Fruit fly (Drosophila melanogaster) whole organism, embryonic: Measurements from ENCODE around the gene Psa.
A peak's percentile ranks its signal among the peaks of the same experiment; 100 is the strongest.

Source experiments
- CG11560 ChIP-seq: fragments of 200-800 bp; sonication (Bioruptor generic); IDR thresholded peaks from 3 replicates; pipeline ENCODE4 v1.3.6; 2022; ENCODE audit warnings: missing biosample characterization, missing genetic modification characterization
- CG12071 ChIP-seq: fragments of 200-800 bp; sonication (Bioruptor generic); optimal IDR thresholded peaks from 3 replicates; lab custom pipeline; 2018; ENCODE audit warnings: missing biosample characterization, mild to moderate bottlenecking, missing genetic modification characterization
- CG12659 ChIP-seq: fragments of 200-800 bp; sonication (Bioruptor generic); optimal IDR thresholded peaks from 3 replicates; lab custom pipeline; 2017; ENCODE audit warnings: mild to moderate bottlenecking, missing biosample characterization, missing genetic modification reagents, missing genetic modification characterization
- CG12769 ChIP-seq: fragments of 200-800 bp; sonication (Bioruptor generic); optimal IDR thresholded peaks from 2 replicates; lab custom pipeline; 2019; ENCODE audit warnings: missing biosample characterization, mild to moderate bottlenecking, missing genetic modification characterization, moderate library complexity
- CG12942 ChIP-seq: fragments of 200-800 bp; sonication (Bioruptor generic); optimal IDR thresholded peaks from 3 replicates; lab custom pipeline; 2016; ENCODE audit warnings: missing biosample characterization, missing genetic modification characterization
- CG15011 ChIP-seq: fragments of 200-800 bp; sonication (Bioruptor generic); optimal IDR thresholded peaks from 3 replicates; lab custom pipeline; 2018; ENCODE audit warnings: missing biosample characterization, mild to moderate bottlenecking, missing genetic modification characterization
- CG15073 ChIP-seq: fragments of 200-800 bp; sonication (Bioruptor generic); optimal IDR thresholded peaks from 2 replicates; lab custom pipeline; 2016; ENCODE audit warnings: missing biosample characterization, missing genetic modification characterization
- CG15696 ChIP-seq: fragments of 200-800 bp; sonication (Bioruptor generic); optimal IDR thresholded peaks from 2 replicates; lab custom pipeline; 2019; ENCODE audit warnings: missing biosample characterization, mild to moderate bottlenecking, missing genetic modification characterization, moderate library complexity
- CG16813 ChIP-seq: fragments of 200-800 bp; sonication (Bioruptor generic); IDR thresholded peaks from 3 replicates; pipeline ENCODE4 v1.3.6; 2022; ENCODE audit warnings: missing biosample characterization, missing genetic modification characterization; ENCODE audit not compliant: partially characterized antibody
- CG1832 ChIP-seq: fragments of 200-800 bp; sonication (Bioruptor generic); optimal IDR thresholded peaks from 2 replicates; lab custom pipeline; 2017; ENCODE audit warnings: missing biosample characterization, mild to moderate bottlenecking, missing genetic modification characterization, inconsistent platforms
- CG18764 ChIP-seq: fragments of 200-800 bp; sonication (Bioruptor generic); optimal IDR thresholded peaks from 3 replicates; lab custom pipeline; 2016; ENCODE audit warnings: missing biosample characterization, missing genetic modification characterization
- CG2116 ChIP-seq: fragments of 200-800 bp; sonication (Bioruptor generic); optimal IDR thresholded peaks from 3 replicates; lab custom pipeline; 2018; ENCODE audit warnings: missing biosample characterization, mild to moderate bottlenecking, missing genetic modification characterization
- CG2199 ChIP-seq: fragments of 200-800 bp; sonication (Bioruptor generic); IDR thresholded peaks from 3 replicates; pipeline ENCODE4 v1.3.6; 2022; ENCODE audit warnings: missing biosample characterization, missing genetic modification characterization
- CG34422 ChIP-seq: fragments of 200-800 bp; sonication (Bioruptor generic); IDR thresholded peaks from 3 replicates; pipeline ENCODE4 v1.3.6; 2022; ENCODE audit warnings: missing biosample characterization, missing genetic modification characterization
- CG6175 ChIP-seq: fragments of 200-800 bp; sonication (Bioruptor generic); IDR thresholded peaks from 3 replicates; pipeline ENCODE4 v1.3.6; 2022; ENCODE audit warnings: missing biosample characterization, missing genetic modification characterization
- CG7745 ChIP-seq: fragments of 200-800 bp; sonication (Bioruptor generic); optimal IDR thresholded peaks from 2 replicates; lab custom pipeline; 2018; ENCODE audit warnings: missing biosample characterization, mild to moderate bottlenecking, missing genetic modification characterization, moderate library complexity
- CG8281 ChIP-seq: fragments of 200-800 bp; sonication (Bioruptor generic); optimal IDR thresholded peaks from 2 replicates; lab custom pipeline; 2018; ENCODE audit warnings: missing biosample characterization, mild to moderate bottlenecking, missing genetic modification characterization, moderate library complexity
- CG8359 ChIP-seq: fragments of 200-800 bp; sonication (Bioruptor generic); optimal IDR thresholded peaks from 2 replicates; lab custom pipeline; 2017; ENCODE audit warnings: missing biosample characterization, mild to moderate bottlenecking, missing genetic modification characterization, borderline replicate concordance
- CG9609 ChIP-seq: fragments of 200-800 bp; sonication (Bioruptor generic); optimal IDR thresholded peaks from 3 replicates; lab custom pipeline; 2016; ENCODE audit warnings: missing biosample characterization, missing genetic modification characterization
- CG9727 ChIP-seq: fragments of 200-800 bp; sonication (Bioruptor generic); optimal IDR thresholded peaks from 3 replicates; lab custom pipeline; 2017; ENCODE audit warnings: missing biosample characterization, mild to moderate bottlenecking, missing genetic modification characterization
- Camta ChIP-seq: fragments of 200-800 bp; sonication (Bioruptor generic); optimal IDR thresholded peaks from 2 replicates; lab custom pipeline; 2016; ENCODE audit warnings: missing biosample characterization, missing genetic modification characterization
- D ChIP-seq, 2 experiments: fragments of 200-800 bp in 1 of 2; fragments of >200 bp in 1 of 2; sonication (Bioruptor generic) in 1 of 2; optimal IDR thresholded peaks; 2 replicates in 1 of 2; 3 replicates in 1 of 2; lab custom pipeline; 2017; ENCODE audit warnings: mild to moderate bottlenecking in 1 of 2, missing biosample characterization in 1 of 2, missing genetic modification characterization in 1 of 2, missing genetic modification reagents in 1 of 2
- D19A ChIP-seq: fragments of 200-800 bp; optimal IDR thresholded peaks from 3 replicates; lab custom pipeline; 2019; ENCODE audit warnings: missing biosample characterization, mild to moderate bottlenecking, missing genetic modification characterization, moderate library complexity
- HLHmδ ChIP-seq: fragments of 200-800 bp; sonication (Bioruptor generic); optimal IDR thresholded peaks from 2 replicates; lab custom pipeline; 2018; ENCODE audit warnings: missing biosample characterization, mild to moderate bottlenecking, missing genetic modification characterization, moderate library complexity
- HmgD ChIP-seq: fragments of 200-800 bp; sonication (Bioruptor generic); optimal IDR thresholded peaks from 3 replicates; lab custom pipeline; 2016; ENCODE audit warnings: missing biosample characterization, missing genetic modification characterization
- HmgZ ChIP-seq: fragments of 200-800 bp; sonication (Bioruptor generic); optimal IDR thresholded peaks from 2 replicates; lab custom pipeline; 2018; ENCODE audit warnings: missing biosample characterization, mild to moderate bottlenecking, missing genetic modification characterization
- Hr39 ChIP-seq: fragments of >200 bp; optimal IDR thresholded peaks from 2 replicates; lab custom pipeline; 2017
- Jarid2 ChIP-seq: fragments of 200-800 bp; sonication (Bioruptor generic); optimal IDR thresholded peaks from 3 replicates; lab custom pipeline; 2017; ENCODE audit warnings: mild to moderate bottlenecking, missing biosample characterization, missing genetic modification reagents, missing genetic modification characterization
- MESR4 ChIP-seq: fragments of 200-800 bp; sonication (Bioruptor generic); optimal IDR thresholded peaks from 2 replicates; lab custom pipeline; 2018; ENCODE audit warnings: missing biosample characterization, mild to moderate bottlenecking, missing genetic modification characterization, moderate library complexity
- Mad ChIP-seq: fragments of 200-800 bp; sonication (Bioruptor generic); optimal IDR thresholded peaks from 2 replicates; lab custom pipeline; 2016; ENCODE audit warnings: missing biosample characterization, missing genetic modification characterization
- Myb ChIP-seq: fragments of 200-800 bp; sonication (Bioruptor generic); optimal IDR thresholded peaks from 2 replicates; lab custom pipeline; 2016; ENCODE audit warnings: missing biosample characterization, missing genetic modification characterization
- Spps ChIP-seq: fragments of 200-800 bp; sonication (Bioruptor generic); optimal IDR thresholded peaks from 2 replicates; lab custom pipeline; 2018; ENCODE audit warnings: missing biosample characterization, mild to moderate bottlenecking, missing genetic modification characterization
- YL-1 ChIP-seq: fragments of 200-800 bp; sonication (Bioruptor generic); optimal IDR thresholded peaks from 3 replicates; lab custom pipeline; 2017; ENCODE audit warnings: missing biosample characterization, mild to moderate bottlenecking, missing genetic modification characterization
- ato ChIP-seq: fragments of 200-800 bp; sonication (Bioruptor generic); IDR thresholded peaks from 2 replicates; pipeline ENCODE4 v1.3.6; 2022; ENCODE audit warnings: missing biosample characterization, missing genetic modification characterization; ENCODE audit not compliant: partially characterized antibody
- cas ChIP-seq: fragments of 200-800 bp; sonication (Bioruptor generic); IDR thresholded peaks from 2 replicates; pipeline ENCODE4 v1.3.6; 2022; ENCODE audit warnings: missing biosample characterization, missing genetic modification characterization
- chm ChIP-seq: fragments of 200-800 bp; sonication (Bioruptor generic); IDR thresholded peaks from 2 replicates; pipeline ENCODE4 v1.3.6; 2022; ENCODE audit warnings: missing biosample characterization, missing genetic modification characterization
- crol ChIP-seq: fragments of 200-800 bp; sonication (Bioruptor generic); IDR thresholded peaks from 2 replicates; pipeline ENCODE4 v1.3.6; 2022; ENCODE audit warnings: missing biosample characterization, missing genetic modification characterization
- gce ChIP-seq: fragments of 200-800 bp; sonication (Bioruptor generic); IDR thresholded peaks from 3 replicates; pipeline ENCODE4 v1.3.6; 2022; ENCODE audit warnings: missing biosample characterization, missing genetic modification characterization
- gcm ChIP-seq: fragments of 200-800 bp; sonication (Bioruptor generic); optimal IDR thresholded peaks from 2 replicates; lab custom pipeline; 2019; ENCODE audit warnings: missing biosample characterization, mild to moderate bottlenecking, missing genetic modification characterization, moderate library complexity
- grn ChIP-seq: fragments of 200-800 bp; sonication (Bioruptor generic); optimal IDR thresholded peaks from 3 replicates; lab custom pipeline; 2017; ENCODE audit warnings: missing biosample characterization, missing genetic modification characterization
- gt ChIP-seq: fragments of 200-800 bp; sonication (Bioruptor generic); IDR thresholded peaks from 2 replicates; pipeline ENCODE4 v1.3.6; 2022; ENCODE audit warnings: missing biosample characterization, missing genetic modification characterization
- hbn ChIP-seq: fragments of 200-800 bp; sonication (Bioruptor generic); IDR thresholded peaks from 2 replicates; pipeline ENCODE4 v1.3.6; 2022; ENCODE audit warnings: missing biosample characterization, missing genetic modification characterization; ENCODE audit not compliant: partially characterized antibody
- maf-S ChIP-seq: fragments of 200-800 bp; sonication (Bioruptor generic); optimal IDR thresholded peaks from 2 replicates; lab custom pipeline; 2016; ENCODE audit warnings: missing biosample characterization, missing genetic modification characterization
- mld ChIP-seq: fragments of 200-800 bp; sonication (Bioruptor generic); IDR thresholded peaks from 3 replicates; pipeline ENCODE4 v1.3.6; 2022; ENCODE audit warnings: missing biosample characterization, missing genetic modification characterization; ENCODE audit not compliant: partially characterized antibody
- nerfin-1 ChIP-seq: fragments of 200-800 bp; sonication (Bioruptor generic); optimal IDR thresholded peaks from 3 replicates; lab custom pipeline; 2019; ENCODE audit warnings: missing biosample characterization, mild to moderate bottlenecking, missing genetic modification characterization, moderate library complexity
- otp ChIP-seq: fragments of 200-800 bp; sonication (Bioruptor generic); IDR thresholded peaks from 3 replicates; pipeline ENCODE4, ENCODE4 v1.3.6; 2022; ENCODE audit warnings: missing biosample characterization, missing genetic modification characterization
- pfk ChIP-seq: fragments of 200-800 bp; sonication (Bioruptor generic); optimal IDR thresholded peaks from 2 replicates; lab custom pipeline; 2018; ENCODE audit warnings: missing biosample characterization, mild to moderate bottlenecking, missing genetic modification characterization, moderate library complexity
- run ChIP-seq: fragments of 200-800 bp; sonication (Bioruptor generic); optimal IDR thresholded peaks from 3 replicates; lab custom pipeline; 2018; ENCODE audit warnings: missing biosample characterization, mild to moderate bottlenecking, missing genetic modification characterization
- sisA ChIP-seq: fragments of 200-800 bp; sonication (Bioruptor generic); IDR thresholded peaks from 2 replicates; pipeline ENCODE4 v1.3.6; 2022; ENCODE audit warnings: missing biosample characterization, missing genetic modification characterization

Gene Psa

DNA sequence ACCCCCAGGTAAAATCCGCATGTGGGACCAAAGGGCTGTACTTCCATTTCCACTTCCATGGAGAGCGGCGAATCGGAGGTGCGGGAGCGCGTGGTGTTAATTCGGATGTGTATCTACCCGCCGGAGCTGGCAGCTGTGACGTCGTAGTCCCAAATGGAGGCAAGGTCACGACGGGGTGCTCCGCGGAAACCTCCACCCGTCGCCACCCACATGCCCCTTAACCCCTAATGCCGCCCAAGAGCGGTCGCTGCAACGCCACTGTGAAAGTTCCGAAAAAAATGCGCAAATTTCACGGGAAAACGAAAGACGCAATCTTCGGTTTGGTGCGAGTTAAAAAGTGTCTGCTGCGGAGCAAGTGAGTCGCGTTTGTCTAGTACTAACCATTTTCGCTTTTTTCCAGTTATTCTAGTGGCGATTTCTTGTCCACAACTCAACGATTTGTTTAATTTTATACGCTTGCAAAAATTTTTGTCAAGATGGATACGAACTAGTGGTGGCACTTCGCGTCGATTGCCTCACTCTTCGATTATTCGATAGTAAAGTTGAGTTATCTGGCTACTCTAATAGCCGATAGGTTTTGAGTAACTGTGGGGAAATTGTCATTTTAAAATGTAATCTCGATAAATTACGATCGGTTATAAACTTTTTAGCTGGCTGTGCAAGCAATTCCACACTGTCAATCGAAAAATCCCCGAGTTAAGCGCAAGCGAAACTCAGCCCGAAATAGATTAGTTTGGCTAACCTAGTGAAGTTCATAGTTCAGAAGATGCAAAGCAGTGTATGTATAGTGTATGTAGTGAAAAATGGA lies at the start of gene Psa, which contains the start of gene hfp (continued):
- TF ChIP-seq CG6175 (GFP tag; lab: Robert Waterston, UW) (no peak), sisA (GFP tag; lab: Robert Waterston, UW) (no peak), ato (GFP tag; lab: Robert Waterston, UW) (peak; percentile 78), Hr39 (no peak), run (no peak), MESR4 (GFP tag; lab: Kevin White, UChicago) (peak; percentile 86), CG1832 (peak; percentile 5), CG12942 (no peak), nerfin-1 (tag; lab: Kevin White, UChicago) (no peak), Jarid2 (no peak), CG12659 (GFP tag; lab: Kevin White, UChicago) (peak; percentile 50), D (optimal IDR thresholded peaks at IDR 0.05; lab: Kevin White, UChicago) (no peak), D (GFP tag; optimal IDR thresholded peaks at IDR 0.05; lab: Kevin White, UChicago) (no peak), CG18764 (GFP tag; lab: Kevin White, UChicago) (no peak), Myb (GFP tag; lab: Kevin White, UChicago) (peak; percentile 82), cas (GFP tag; lab: Robert Waterston, UW) (no peak), grn (GFP tag; lab: Kevin White, UChicago) (no peak), hbn (GFP tag; lab: Robert Waterston, UW) (peak; percentile 60), CG8359 (GFP tag; lab: Kevin White, UChicago) (no peak), HmgZ (tag; lab: Kevin White, UChicago) (no peak), CG2199 (GFP tag; lab: Robert Waterston, UW) (no peak), CG12071 (GFP tag; lab: Kevin White, UChicago) (no peak), mld (GFP tag; lab: Robert Waterston, UW) (peak; percentile 9; the same call in 1 of the 3 replicates), CG8281 (no peak), CG9609 (GFP tag; lab: Kevin White, UChicago) (no peak), CG15011 (GFP tag; lab: Kevin White, UChicago) (no peak), gce (GFP tag; lab: Robert Waterston, UW) (no peak), CG11560 (tag; lab: Robert Waterston, UW) (peak; percentile 98), HLHmδ (no peak), chm (GFP tag; lab: Robert Waterston, UW) (no peak; the same call in 1 of the 2 replicates), gcm (no peak), CG9727 (GFP tag; lab: Kevin White, UChicago) (no peak), pfk (GFP tag; lab: Kevin White, UChicago) (peak; percentile 14), CG34422 (GFP tag; lab: Robert Waterston, UW) (peak; percentile 46; the same call in 1 of the 3 replicates), CG2116 (GFP tag; lab: Kevin White, UChicago) (peak; percentile 66), gt (GFP tag; lab: Robert Waterston, UW) (no peak), CG15696 (tag; lab: Kevin White, UChicago) (no peak), CG7745 (tag; lab: Kevin White, UChicago) (no peak), YL-1 (GFP tag; lab: Kevin White, UChicago) (peak; percentile 89), Mad (GFP tag; lab: Kevin White, UChicago) (no peak), Spps (tag; lab: Kevin White, UChicago) (no peak), CG16813 (GFP tag; lab: Robert Waterston, UW) (peak; percentile 70), CG15073 (GFP tag; lab: Kevin White, UChicago) (no peak), Camta (GFP tag; lab: Kevin White, UChicago) (no peak), otp (no peak), maf-S (GFP tag; lab: Kevin White, UChicago) (no peak), crol (GFP tag; lab: Robert Waterston, UW) (peak; percentile 69), CG12769 (tag; lab: Kevin White, UChicago) (no peak), D19A (tag; lab: Kevin White, UChicago) (peak; percentile 18), HmgD (no peak)
